Fruit fly (Drosophila melanogaster) whole organism, embryonic: ENCODE data around the gene Ada1-1.

Experiments used
- Aef1 ChIP-seq: fragments of 200-800 bp; sonication (Bioruptor generic); IDR thresholded peaks from 3 replicates; pipeline ENCODE4 v1.3.6; 2022; ENCODE audit warnings: missing biosample characterization, missing genetic modification characterization
- CG10147 ChIP-seq: fragments of 200-800 bp; sonication (Bioruptor generic); optimal IDR thresholded peaks from 2 replicates; lab custom pipeline; 2019; ENCODE audit warnings: missing biosample characterization, mild to moderate bottlenecking, missing genetic modification characterization, moderate library complexity
- CG10321 ChIP-seq: fragments of 200-800 bp; sonication (Bioruptor generic); IDR thresholded peaks from 2 replicates; pipeline ENCODE4 v1.3.6; 2022; ENCODE audit warnings: missing biosample characterization, missing genetic modification characterization
- CG11247 ChIP-seq: fragments of 200-800 bp; sonication (Bioruptor generic); IDR thresholded peaks from 2 replicates; pipeline ENCODE4 v1.3.6; 2022; ENCODE audit warnings: missing biosample characterization, missing genetic modification characterization
- CG11696 ChIP-seq: fragments of 200-800 bp; sonication (Bioruptor generic); IDR thresholded peaks from 2 replicates; pipeline ENCODE4 v1.3.6; 2022; ENCODE audit warnings: missing biosample characterization, missing genetic modification characterization
- CG12942 ChIP-seq: fragments of 200-800 bp; sonication (Bioruptor generic); optimal IDR thresholded peaks from 3 replicates; lab custom pipeline; 2016; ENCODE audit warnings: missing biosample characterization, missing genetic modification characterization
- CG13894 ChIP-seq: fragments of 200-800 bp; sonication (Bioruptor generic); optimal IDR thresholded peaks from 3 replicates; lab custom pipeline; 2018; ENCODE audit warnings: missing biosample characterization, mild to moderate bottlenecking, missing genetic modification characterization, moderate library complexity
- CG14860 ChIP-seq: fragments of 200-800 bp; sonication (Bioruptor generic); IDR thresholded peaks from 3 replicates; pipeline ENCODE4 v1.3.6; 2022; ENCODE audit warnings: missing biosample characterization, missing genetic modification characterization; ENCODE audit not compliant: partially characterized antibody
- CG15479 ChIP-seq: fragments of 200-800 bp; sonication (Bioruptor generic); optimal IDR thresholded peaks from 3 replicates; lab custom pipeline; 2019; ENCODE audit warnings: missing biosample characterization, mild to moderate bottlenecking, missing genetic modification characterization, moderate library complexity
- CG1603 ChIP-seq: fragments of 200-800 bp; sonication (Bioruptor generic); optimal IDR thresholded peaks from 2 replicates; lab custom pipeline; 2019; ENCODE audit warnings: missing biosample characterization, mild to moderate bottlenecking, missing genetic modification characterization, moderate library complexity
- CG17328 ChIP-seq: fragments of 200-800 bp; sonication (Bioruptor generic); IDR thresholded peaks from 2 replicates; pipeline ENCODE4 v1.3.6; 2022; ENCODE audit warnings: missing biosample characterization, missing genetic modification characterization
- CG17829 ChIP-seq: fragments of 200-800 bp; optimal IDR thresholded peaks from 2 replicates; lab custom pipeline; 2019; ENCODE audit warnings: missing biosample characterization, mild to moderate bottlenecking, missing genetic modification characterization, moderate library complexity
- CG31365 ChIP-seq: fragments of 200-800 bp; sonication (Bioruptor generic); optimal IDR thresholded peaks from 2 replicates; lab custom pipeline; 2018; ENCODE audit warnings: missing biosample characterization, mild to moderate bottlenecking, missing genetic modification characterization
- CG4404 ChIP-seq: fragments of 200-800 bp; sonication (Bioruptor generic); IDR thresholded peaks from 2 replicates; pipeline ENCODE4 v1.3.6; 2022; ENCODE audit warnings: missing biosample characterization, missing genetic modification characterization
- CG4707 ChIP-seq: fragments of 200-800 bp; sonication (Bioruptor generic); optimal IDR thresholded peaks from 2 replicates; lab custom pipeline; 2018; ENCODE audit warnings: missing biosample characterization, mild to moderate bottlenecking, missing genetic modification characterization, moderate library complexity
- CG5953 ChIP-seq: fragments of 200-800 bp; sonication (Bioruptor generic); IDR thresholded peaks from 2 replicates; pipeline ENCODE4 v1.3.6; 2022; ENCODE audit warnings: missing biosample characterization, missing genetic modification characterization
- CG7357 ChIP-seq: fragments of 200-800 bp; sonication (Bioruptor generic); IDR thresholded peaks from 3 replicates; pipeline ENCODE4 v1.3.6; 2022; ENCODE audit warnings: missing biosample characterization, missing genetic modification characterization
- CG7556 ChIP-seq: fragments of 200-800 bp; sonication (Bioruptor generic); optimal IDR thresholded peaks from 2 replicates; lab custom pipeline; 2017; ENCODE audit warnings: missing biosample characterization, mild to moderate bottlenecking, missing genetic modification characterization
- CG7839 ChIP-seq: fragments of 200-800 bp; sonication (Bioruptor generic); optimal IDR thresholded peaks from 3 replicates; lab custom pipeline; 2018; ENCODE audit warnings: missing biosample characterization, mild to moderate bottlenecking, missing genetic modification characterization, moderate library complexity
- CkIIα-i1 ChIP-seq: fragments of 200-800 bp; sonication (Bioruptor generic); IDR thresholded peaks from 2 replicates; pipeline ENCODE4 v1.3.6; 2022; ENCODE audit warnings: missing biosample characterization, missing genetic modification characterization
- D19A ChIP-seq: fragments of 200-800 bp; optimal IDR thresholded peaks from 3 replicates; lab custom pipeline; 2019; ENCODE audit warnings: missing biosample characterization, mild to moderate bottlenecking, missing genetic modification characterization, moderate library complexity
- Dad ChIP-seq: fragments of 200-800 bp; sonication (Bioruptor generic); optimal IDR thresholded peaks from 3 replicates; lab custom pipeline; 2016; ENCODE audit warnings: missing biosample characterization, missing genetic modification characterization
- HHEX ChIP-seq: fragments of 200-800 bp; sonication (Bioruptor generic); optimal IDR thresholded peaks from 3 replicates; lab custom pipeline; 2017; ENCODE audit warnings: missing biosample characterization, mild to moderate bottlenecking, missing genetic modification characterization, missing genetic modification reagents
- HLH3B ChIP-seq: fragments of 200-800 bp; sonication (Bioruptor generic); IDR thresholded peaks from 2 replicates; pipeline ENCODE4 v1.3.6; 2022; ENCODE audit warnings: missing biosample characterization, missing genetic modification characterization
- HLH54F ChIP-seq: fragments of 200-800 bp; sonication (Bioruptor generic); optimal IDR thresholded peaks from 3 replicates; lab custom pipeline; 2016; ENCODE audit warnings: missing biosample characterization, missing genetic modification characterization
- Hmx ChIP-seq: fragments of 200-800 bp; sonication (Bioruptor generic); optimal IDR thresholded peaks from 2 replicates; lab custom pipeline; 2016; ENCODE audit warnings: missing biosample characterization, missing genetic modification characterization
- Mes4 ChIP-seq: fragments of 200-800 bp; sonication (Bioruptor generic); optimal IDR thresholded peaks from 2 replicates; lab custom pipeline; 2016; ENCODE audit warnings: missing biosample characterization, missing genetic modification characterization
- NC2α ChIP-seq: fragments of 200-800 bp; sonication (Bioruptor generic); optimal IDR thresholded peaks from 2 replicates; lab custom pipeline; 2016; ENCODE audit warnings: missing biosample characterization, missing genetic modification characterization
- Nf-YA ChIP-seq: fragments of 200-800 bp; sonication (Bioruptor generic); IDR thresholded peaks from 2 replicates; pipeline ENCODE4 v1.3.6; 2022; ENCODE audit warnings: missing biosample characterization, missing genetic modification characterization
- Nf-YB ChIP-seq: fragments of 200-800 bp; sonication (Bioruptor generic); optimal IDR thresholded peaks from 3 replicates; lab custom pipeline; 2019; ENCODE audit warnings: missing biosample characterization, mild to moderate bottlenecking, missing genetic modification characterization, moderate library complexity
- Pdp1 ChIP-seq, 2 experiments: fragments of 200-800 bp; sonication (Bioruptor generic); optimal IDR thresholded peaks; 3 replicates each; lab custom pipeline; 2016; ENCODE audit warnings: missing biosample characterization in 2 of 2, missing genetic modification characterization in 2 of 2, mild to moderate bottlenecking in 1 of 2, moderate library complexity in 1 of 2
- Sox100B ChIP-seq: fragments of 200-800 bp; sonication (Bioruptor generic); optimal IDR thresholded peaks from 3 replicates; lab custom pipeline; 2018; ENCODE audit warnings: missing biosample characterization, mild to moderate bottlenecking, missing genetic modification characterization
- Tbp ChIP-seq: fragments of >200 bp; optimal IDR thresholded peaks from 2 replicates; lab custom pipeline; 2018; ENCODE audit warnings: missing biosample characterization, missing genetic modification characterization
- Xrp1 ChIP-seq: fragments of 200-800 bp; sonication (Bioruptor generic); IDR thresholded peaks from 2 replicates; pipeline ENCODE4 v1.3.6; 2022; ENCODE audit warnings: missing biosample characterization, missing genetic modification characterization
- al ChIP-seq: fragments of 200-800 bp; sonication (Bioruptor generic); IDR thresholded peaks from 2 replicates; pipeline ENCODE4 v1.3.6; 2022; ENCODE audit warnings: missing biosample characterization, missing genetic modification characterization
- chn ChIP-seq: fragments of 200-800 bp; sonication (Bioruptor generic); optimal IDR thresholded peaks from 2 replicates; lab custom pipeline; 2016; ENCODE audit warnings: missing biosample characterization, missing genetic modification characterization
- da ChIP-seq: fragments of 200-800 bp; sonication (Bioruptor generic); optimal IDR thresholded peaks from 2 replicates; lab custom pipeline; 2016; ENCODE audit warnings: missing biosample characterization, missing genetic modification characterization
- dan ChIP-seq: fragments of 200-800 bp; sonication (Bioruptor generic); IDR thresholded peaks from 2 replicates; pipeline ENCODE4 v1.3.6; 2022; ENCODE audit warnings: missing biosample characterization, missing genetic modification characterization
- fd102C ChIP-seq: fragments of 200-800 bp; sonication (Bioruptor generic); optimal IDR thresholded peaks from 2 replicates; lab custom pipeline; 2018; ENCODE audit warnings: missing biosample characterization, mild to moderate bottlenecking, missing genetic modification characterization, moderate library complexity
- gem ChIP-seq: fragments of 200-800 bp; sonication (Bioruptor generic); optimal IDR thresholded peaks from 2 replicates; lab custom pipeline; 2019; ENCODE audit warnings: missing biosample characterization, mild to moderate bottlenecking, missing genetic modification characterization, moderate library complexity
- gro ChIP-seq: fragments of 200-800 bp; sonication (Bioruptor generic); optimal IDR thresholded peaks from 2 replicates; lab custom pipeline; 2016; ENCODE audit warnings: missing biosample characterization, missing genetic modification characterization
- her ChIP-seq: fragments of 200-800 bp; sonication (Bioruptor generic); optimal IDR thresholded peaks from 2 replicates; lab custom pipeline; 2016; ENCODE audit warnings: missing biosample characterization, missing genetic modification characterization
- lov ChIP-seq, 2 experiments: fragments of 200-800 bp in 1 of 2; fragments of >200 bp in 1 of 2; sonication (Bioruptor generic) in 1 of 2; IDR thresholded peaks in 1 of 2; optimal IDR thresholded peaks in 1 of 2; 2 replicates in 1 of 2; 3 replicates in 1 of 2; pipeline versions ENCODE4 v1.3.6 to Lab custom; 2017 to 2022; ENCODE audit warnings: missing biosample characterization in 1 of 2, missing genetic modification characterization in 1 of 2
- nom ChIP-seq: fragments of 200-800 bp; sonication (Bioruptor generic); optimal IDR thresholded peaks from 2 replicates; lab custom pipeline; 2017; ENCODE audit warnings: missing biosample characterization, missing genetic modification characterization, mild to moderate bottlenecking, moderate library complexity, missing genetic modification reagents
- sens ChIP-seq: fragments of 200-800 bp; sonication (Bioruptor generic); peaks from one replicate; lab custom pipeline; 2016; ENCODE audit warnings: missing biosample characterization, missing genetic modification characterization
- slbo ChIP-seq: fragments of 200-800 bp; sonication (Bioruptor generic); IDR thresholded peaks from 2 replicates; pipeline ENCODE4 v1.3.6; 2022; ENCODE audit warnings: missing biosample characterization, missing genetic modification characterization
- tap ChIP-seq: fragments of 200-800 bp; optimal IDR thresholded peaks from 3 replicates; lab custom pipeline; 2019; ENCODE audit warnings: missing biosample characterization, mild to moderate bottlenecking, missing genetic modification characterization, moderate library complexity
- tin ChIP-seq: fragments of 200-800 bp; sonication (Bioruptor generic); optimal IDR thresholded peaks from 3 replicates; lab custom pipeline; 2016; ENCODE audit warnings: missing biosample characterization, missing genetic modification characterization
- tup ChIP-seq: fragments of 200-800 bp; sonication (Bioruptor generic); optimal IDR thresholded peaks from 2 replicates; lab custom pipeline; 2016; ENCODE audit warnings: missing biosample characterization, mild to moderate bottlenecking, missing genetic modification characterization, moderate library complexity
- vnd ChIP-seq: fragments of 200-800 bp; sonication (Bioruptor generic); IDR thresholded peaks from 3 replicates; pipeline ENCODE4 v1.3.6; 2022; ENCODE audit warnings: missing biosample characterization, missing genetic modification characterization; ENCODE audit not compliant: partially characterized antibody

The Ada1-1 gene

DNA sequence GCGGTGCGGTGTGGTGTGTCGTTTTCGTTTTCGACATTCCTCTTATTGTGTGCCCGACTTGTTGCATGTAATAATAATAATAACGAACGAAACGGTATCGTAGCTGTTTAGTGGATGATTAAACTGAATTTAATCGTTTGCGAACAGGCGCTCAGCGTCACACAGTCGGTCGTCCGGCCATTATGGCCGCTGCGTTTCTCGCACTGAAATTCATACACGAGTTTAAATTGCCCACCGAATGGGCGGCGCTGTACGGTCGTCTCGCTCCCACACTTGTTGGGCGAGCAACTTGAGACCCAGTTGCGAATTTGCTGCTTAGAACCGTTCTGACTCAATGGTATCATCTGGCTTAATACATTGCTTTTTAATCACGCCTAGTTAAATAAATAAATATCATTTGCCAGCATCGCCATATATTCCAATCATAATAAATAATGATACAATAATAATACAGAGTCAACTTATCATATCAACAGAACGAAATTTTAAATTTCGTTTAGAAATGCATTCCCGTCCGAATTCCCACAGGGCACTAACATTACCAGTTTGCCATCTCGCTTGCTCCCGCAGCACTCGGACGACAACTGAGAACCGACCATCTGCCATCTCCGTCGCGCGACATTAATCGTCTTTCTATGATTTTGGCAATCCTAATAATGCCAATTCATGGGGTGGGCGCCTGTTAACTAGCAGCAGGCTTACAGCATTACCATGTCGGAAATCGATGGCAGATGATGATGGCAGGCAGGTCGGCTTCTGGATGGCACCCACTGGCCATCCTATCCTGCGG lies 14.5 kb downstream of the Ada1-1 start:
- TF ChIP-seq Nf-YA (GFP tag; lab: Robert Waterston, UW) (no peak), her (no peak), Mes4 (GFP tag; lab: Kevin White, UChicago) (peak; percentile 34), CG4707 (GFP tag; lab: Kevin White, UChicago) (no peak), fd102C (peak; percentile 36), tin (GFP tag; lab: Kevin White, UChicago) (peak; percentile 85), CG31365 (tag; lab: Kevin White, UChicago) (peak; percentile 67), CG7357 (peak; percentile 87), vnd (GFP tag; lab: Robert Waterston, UW) (no peak), Hmx (GFP tag; lab: Kevin White, UChicago) (peak; percentile 50), tup (GFP tag; lab: Kevin White, UChicago) (peak; percentile 64), Aef1 (no peak), CG10321 (GFP tag; lab: Robert Waterston, UW) (no peak), CG12942 (GFP tag; lab: Kevin White, UChicago) (peak; percentile 86), CG4404 (GFP tag; lab: Robert Waterston, UW) (no peak), CG17829 (peak; percentile 91), da (GFP tag; lab: Kevin White, UChicago) (no peak), CG11247 (GFP tag; lab: Robert Waterston, UW) (no peak), HLH3B (GFP tag; lab: Robert Waterston, UW) (no peak), Pdp1 (GFP tag; optimal IDR thresholded peaks at IDR 0.05; lab: Kevin White, UChicago) (peak; percentile 48 to 77), Nf-YB (no peak), CG7556 (GFP tag; lab: Kevin White, UChicago) (peak; percentile 95), CG10147 (GFP tag; lab: Kevin White, UChicago) (peak; percentile 94), CG15479 (GFP tag; lab: Kevin White, UChicago) (no peak), nom (GFP tag; lab: Kevin White, UChicago) (peak; percentile 93), Tbp (GFP tag; lab: Kevin White, UChicago) (no peak), Dad (GFP tag; lab: Kevin White, UChicago) (peak; percentile 68), CG14860 (no peak), chn (GFP tag; lab: Kevin White, UChicago) (peak; percentile 29), Sox100B (GFP tag; lab: Kevin White, UChicago) (peak; percentile 92), CG11696 (GFP tag; lab: Robert Waterston, UW) (no peak), tap (tag; lab: Kevin White, UChicago) (peak; percentile 83), lov (optimal IDR thresholded peaks at IDR 0.05; lab: Kevin White, UChicago) (no peak), lov (GFP tag; IDR thresholded peaks at IDR 0.05; lab: Robert Waterston, UW) (no peak), CG17328 (no peak), NC2α (GFP tag; lab: Kevin White, UChicago) (peak; percentile 68), HHEX (GFP tag; lab: Kevin White, UChicago) (peak; percentile 89), HLH54F (peak; percentile 84), sens (peak; percentile 97), al (no peak), Xrp1 (no peak), CG1603 (peak; percentile 92), gro (GFP tag; lab: Kevin White, UChicago) (no peak), CG5953 (GFP tag; lab: Robert Waterston, UW) (no peak), dan (GFP tag; lab: Robert Waterston, UW) (no peak), CG7839 (peak; percentile 95), gem (tag; lab: Kevin White, UChicago) (peak; percentile 96), CG13894 (tag; lab: Kevin White, UChicago) (peak; percentile 88), CkIIα-i1 (GFP tag; lab: Robert Waterston, UW) (no peak), D19A (tag; lab: Kevin White, UChicago) (peak; percentile 83), slbo (GFP tag; lab: Robert Waterston, UW) (no peak)
